Fruit fly (Drosophila melanogaster) whole organism, embryonic: ENCODE measurements around the gene CG13991.
A peak's percentile ranks its signal among the peaks of the same experiment; 100 is the strongest.

Source experiments
- Awh ChIP-seq: fragments of 200-800 bp; sonication (Bioruptor generic); IDR thresholded peaks from 2 replicates; pipeline ENCODE4, ENCODE4 v1.3.6; 2022; ENCODE audit warnings: missing biosample characterization, missing genetic modification characterization
- Blimp-1 ChIP-seq: fragments of 200-800 bp; sonication (Bioruptor generic); optimal IDR thresholded peaks from 3 replicates; lab custom pipeline; 2018; ENCODE audit warnings: missing biosample characterization, missing genetic modification characterization, mild to moderate bottlenecking, moderate library complexity, missing genetic modification reagents
- CG10267 ChIP-seq: fragments of 200-800 bp; sonication (Bioruptor generic); optimal IDR thresholded peaks from 2 replicates; lab custom pipeline; 2018; ENCODE audit warnings: missing biosample characterization, mild to moderate bottlenecking, missing genetic modification characterization, moderate library complexity
- CG10959 ChIP-seq: fragments of 200-800 bp; sonication (Bioruptor generic); IDR thresholded peaks from 2 replicates; pipeline ENCODE4 v1.3.6; 2022; ENCODE audit warnings: missing biosample characterization, missing genetic modification characterization
- CG10979 ChIP-seq: fragments of 200-800 bp; sonication (Bioruptor generic); optimal IDR thresholded peaks from 2 replicates; lab custom pipeline; 2018; ENCODE audit warnings: missing biosample characterization, mild to moderate bottlenecking, missing genetic modification characterization, moderate library complexity
- CG12744 ChIP-seq: fragments of 200-800 bp; sonication (Bioruptor generic); optimal IDR thresholded peaks from 2 replicates; lab custom pipeline; 2016; ENCODE audit warnings: missing biosample characterization, missing genetic modification characterization
- CG12769 ChIP-seq: fragments of 200-800 bp; sonication (Bioruptor generic); optimal IDR thresholded peaks from 2 replicates; lab custom pipeline; 2019; ENCODE audit warnings: missing biosample characterization, mild to moderate bottlenecking, missing genetic modification characterization, moderate library complexity
- CG13287 ChIP-seq: fragments of 200-800 bp; sonication (Bioruptor generic); IDR thresholded peaks from 2 replicates; pipeline ENCODE4 v1.3.6; 2022; ENCODE audit warnings: missing biosample characterization, missing genetic modification characterization; ENCODE audit not compliant: partially characterized antibody
- CG13894 ChIP-seq: fragments of 200-800 bp; sonication (Bioruptor generic); optimal IDR thresholded peaks from 3 replicates; lab custom pipeline; 2018; ENCODE audit warnings: missing biosample characterization, mild to moderate bottlenecking, missing genetic modification characterization, moderate library complexity
- CG14050 ChIP-seq: fragments of 200-800 bp; sonication (Bioruptor generic); IDR thresholded peaks from 3 replicates; pipeline ENCODE4 v1.3.6; 2022; ENCODE audit warnings: missing biosample characterization, missing genetic modification characterization
- CG15269 ChIP-seq: fragments of 200-800 bp; sonication (Bioruptor generic); optimal IDR thresholded peaks from 2 replicates; lab custom pipeline; 2018; ENCODE audit warnings: missing biosample characterization, mild to moderate bottlenecking, missing genetic modification characterization, moderate library complexity
- CG1603 ChIP-seq: fragments of 200-800 bp; sonication (Bioruptor generic); optimal IDR thresholded peaks from 2 replicates; lab custom pipeline; 2019; ENCODE audit warnings: missing biosample characterization, mild to moderate bottlenecking, missing genetic modification characterization, moderate library complexity
- CG17829 ChIP-seq: fragments of 200-800 bp; optimal IDR thresholded peaks from 2 replicates; lab custom pipeline; 2019; ENCODE audit warnings: missing biosample characterization, mild to moderate bottlenecking, missing genetic modification characterization, moderate library complexity
- CG2116 ChIP-seq: fragments of 200-800 bp; sonication (Bioruptor generic); optimal IDR thresholded peaks from 3 replicates; lab custom pipeline; 2018; ENCODE audit warnings: missing biosample characterization, mild to moderate bottlenecking, missing genetic modification characterization
- CG2199 ChIP-seq: fragments of 200-800 bp; sonication (Bioruptor generic); IDR thresholded peaks from 3 replicates; pipeline ENCODE4 v1.3.6; 2022; ENCODE audit warnings: missing biosample characterization, missing genetic modification characterization
- CG2202 ChIP-seq: fragments of 200-800 bp; sonication (Bioruptor generic); optimal IDR thresholded peaks from 2 replicates; lab custom pipeline; 2018; ENCODE audit warnings: missing biosample characterization, mild to moderate bottlenecking, missing genetic modification characterization
- CG31388 ChIP-seq: fragments of 200-800 bp; sonication (Bioruptor generic); optimal IDR thresholded peaks from 2 replicates; lab custom pipeline; 2016; ENCODE audit warnings: missing biosample characterization, missing genetic modification characterization
- CG34224 ChIP-seq: fragments of 200-800 bp; sonication (Bioruptor generic); IDR thresholded peaks from 3 replicates; pipeline ENCODE4 v1.3.6; 2022; ENCODE audit warnings: missing biosample characterization, missing genetic modification characterization; ENCODE audit not compliant: partially characterized antibody
- CG4282 ChIP-seq: fragments of 200-800 bp; sonication (Bioruptor generic); optimal IDR thresholded peaks from 2 replicates; lab custom pipeline; 2016; ENCODE audit warnings: missing biosample characterization, missing genetic modification characterization
- CG6765 ChIP-seq: fragments of 200-800 bp; sonication (Bioruptor generic); optimal IDR thresholded peaks from 3 replicates; lab custom pipeline; 2017; ENCODE audit warnings: missing biosample characterization, mild to moderate bottlenecking, missing genetic modification characterization
- CG7745 ChIP-seq: fragments of 200-800 bp; sonication (Bioruptor generic); optimal IDR thresholded peaks from 2 replicates; lab custom pipeline; 2018; ENCODE audit warnings: missing biosample characterization, mild to moderate bottlenecking, missing genetic modification characterization, moderate library complexity
- E2f1 ChIP-seq: fragments of 200-800 bp; sonication (Bioruptor generic); IDR thresholded peaks from 2 replicates; pipeline ENCODE4 v1.3.6; 2022; ENCODE audit warnings: missing biosample characterization, missing genetic modification characterization
- Ets97D ChIP-seq: fragments of 200-800 bp; sonication (Bioruptor generic); optimal IDR thresholded peaks from 3 replicates; lab custom pipeline; 2016; ENCODE audit warnings: missing biosample characterization, missing genetic modification characterization
- Hr78 ChIP-seq, 2 experiments: fragments of 200-800 bp in 1 of 2; fragments of >200 bp in 1 of 2; sonication (Bioruptor generic) in 1 of 2; optimal IDR thresholded peaks; 2 replicates each; lab custom pipeline; 2017 to 2019; ENCODE audit warnings: missing biosample characterization in 2 of 2, missing genetic modification characterization in 2 of 2, mild to moderate bottlenecking in 1 of 2, moderate library complexity in 1 of 2
- Jarid2 ChIP-seq: fragments of 200-800 bp; sonication (Bioruptor generic); optimal IDR thresholded peaks from 3 replicates; lab custom pipeline; 2017; ENCODE audit warnings: mild to moderate bottlenecking, missing biosample characterization, missing genetic modification reagents, missing genetic modification characterization
- MBD-R2 ChIP-seq: fragments of 200-800 bp; sonication (Bioruptor generic); IDR thresholded peaks from 2 replicates; pipeline ENCODE4 v1.3.6; 2022; ENCODE audit warnings: missing biosample characterization, missing genetic modification characterization
- Med ChIP-seq: fragments of 200-800 bp; sonication (Bioruptor generic); peaks from one replicate; lab custom pipeline; 2016; ENCODE audit warnings: missing biosample characterization, missing genetic modification characterization, mild to moderate bottlenecking, inconsistent platforms, moderate library complexity
- Opbp ChIP-seq: fragments of 200-800 bp; sonication (Bioruptor generic); IDR thresholded peaks from 3 replicates; pipeline ENCODE4 v1.3.6; 2022; ENCODE audit warnings: missing biosample characterization, missing genetic modification characterization; ENCODE audit not compliant: partially characterized antibody
- Pdp1 ChIP-seq, 2 experiments: fragments of 200-800 bp; sonication (Bioruptor generic); optimal IDR thresholded peaks; 3 replicates each; lab custom pipeline; 2016; ENCODE audit warnings: missing biosample characterization in 2 of 2, missing genetic modification characterization in 2 of 2, mild to moderate bottlenecking in 1 of 2, moderate library complexity in 1 of 2
- ara ChIP-seq: fragments of 200-800 bp; sonication (Bioruptor generic); IDR thresholded peaks from 2 replicates; pipeline ENCODE4 v1.3.6; 2022; ENCODE audit warnings: missing biosample characterization, missing genetic modification characterization
- cg ChIP-seq: fragments of 200-800 bp; sonication (Bioruptor generic); optimal IDR thresholded peaks from 3 replicates; lab custom pipeline; 2019; ENCODE audit warnings: missing biosample characterization, mild to moderate bottlenecking, missing genetic modification characterization, moderate library complexity
- chm ChIP-seq: fragments of 200-800 bp; sonication (Bioruptor generic); IDR thresholded peaks from 2 replicates; pipeline ENCODE4 v1.3.6; 2022; ENCODE audit warnings: missing biosample characterization, missing genetic modification characterization
- ci ChIP-seq: fragments of 200-800 bp; sonication (Bioruptor generic); IDR thresholded peaks from 3 replicates; pipeline ENCODE4 v1.3.6; 2022; ENCODE audit warnings: missing biosample characterization, missing genetic modification characterization
- fd64A ChIP-seq: fragments of 200-800 bp; sonication (Bioruptor generic); optimal IDR thresholded peaks from 3 replicates; lab custom pipeline; 2018; ENCODE audit warnings: missing biosample characterization, mild to moderate bottlenecking, missing genetic modification characterization
- gsb-n ChIP-seq: fragments of 200-800 bp; sonication (Bioruptor generic); optimal IDR thresholded peaks from 3 replicates; lab custom pipeline; 2018; ENCODE audit warnings: missing biosample characterization, mild to moderate bottlenecking, missing genetic modification characterization
- hbn ChIP-seq: fragments of 200-800 bp; sonication (Bioruptor generic); IDR thresholded peaks from 2 replicates; pipeline ENCODE4 v1.3.6; 2022; ENCODE audit warnings: missing biosample characterization, missing genetic modification characterization; ENCODE audit not compliant: partially characterized antibody
- insv ChIP-seq, 2 experiments: fragments of 200-800 bp; sonication (Bioruptor generic); optimal IDR thresholded peaks; 3 replicates each; lab custom pipeline; 2016 to 2018; ENCODE audit warnings: missing biosample characterization in 2 of 2, missing genetic modification characterization in 2 of 2
- kay ChIP-seq: fragments of 200-800 bp; sonication (Bioruptor generic); optimal IDR thresholded peaks from 2 replicates; lab custom pipeline; 2016; ENCODE audit warnings: missing biosample characterization, missing genetic modification characterization
- lmd ChIP-seq: fragments of 200-800 bp; sonication (Bioruptor generic); IDR thresholded peaks from 2 replicates; pipeline ENCODE4 v1.3.6; 2022; ENCODE audit warnings: missing biosample characterization, missing genetic modification characterization
- nerfin-1 ChIP-seq: fragments of 200-800 bp; sonication (Bioruptor generic); optimal IDR thresholded peaks from 3 replicates; lab custom pipeline; 2019; ENCODE audit warnings: missing biosample characterization, mild to moderate bottlenecking, missing genetic modification characterization, moderate library complexity
- nom ChIP-seq: fragments of 200-800 bp; sonication (Bioruptor generic); optimal IDR thresholded peaks from 2 replicates; lab custom pipeline; 2017; ENCODE audit warnings: missing biosample characterization, missing genetic modification characterization, mild to moderate bottlenecking, moderate library complexity, missing genetic modification reagents
- scrt ChIP-seq: fragments of 200-800 bp; sonication (Bioruptor generic); optimal IDR thresholded peaks from 2 replicates; lab custom pipeline; 2018; ENCODE audit warnings: missing biosample characterization, mild to moderate bottlenecking, missing genetic modification characterization, moderate library complexity
- sqz ChIP-seq: fragments of 200-800 bp; sonication (Bioruptor generic); optimal IDR thresholded peaks from 3 replicates; lab custom pipeline; 2018; ENCODE audit warnings: missing biosample characterization, mild to moderate bottlenecking, missing genetic modification characterization
- vvl ChIP-seq: fragments of 200-800 bp; sonication (Bioruptor generic); IDR thresholded peaks from 2 replicates; pipeline ENCODE4 v1.3.6; 2022; ENCODE audit warnings: missing biosample characterization, missing genetic modification characterization
- wor ChIP-seq: fragments of 200-800 bp; sonication (Bioruptor generic); IDR thresholded peaks from 2 replicates; pipeline ENCODE4 v1.3.6; 2022; ENCODE audit warnings: missing biosample characterization, missing genetic modification characterization
- z ChIP-seq: fragments of 200-800 bp; sonication (Bioruptor generic); IDR thresholded peaks from 3 replicates; pipeline ENCODE4 v1.3.6; 2022; ENCODE audit warnings: missing biosample characterization, missing genetic modification characterization

Gene CG13991

DNA sequence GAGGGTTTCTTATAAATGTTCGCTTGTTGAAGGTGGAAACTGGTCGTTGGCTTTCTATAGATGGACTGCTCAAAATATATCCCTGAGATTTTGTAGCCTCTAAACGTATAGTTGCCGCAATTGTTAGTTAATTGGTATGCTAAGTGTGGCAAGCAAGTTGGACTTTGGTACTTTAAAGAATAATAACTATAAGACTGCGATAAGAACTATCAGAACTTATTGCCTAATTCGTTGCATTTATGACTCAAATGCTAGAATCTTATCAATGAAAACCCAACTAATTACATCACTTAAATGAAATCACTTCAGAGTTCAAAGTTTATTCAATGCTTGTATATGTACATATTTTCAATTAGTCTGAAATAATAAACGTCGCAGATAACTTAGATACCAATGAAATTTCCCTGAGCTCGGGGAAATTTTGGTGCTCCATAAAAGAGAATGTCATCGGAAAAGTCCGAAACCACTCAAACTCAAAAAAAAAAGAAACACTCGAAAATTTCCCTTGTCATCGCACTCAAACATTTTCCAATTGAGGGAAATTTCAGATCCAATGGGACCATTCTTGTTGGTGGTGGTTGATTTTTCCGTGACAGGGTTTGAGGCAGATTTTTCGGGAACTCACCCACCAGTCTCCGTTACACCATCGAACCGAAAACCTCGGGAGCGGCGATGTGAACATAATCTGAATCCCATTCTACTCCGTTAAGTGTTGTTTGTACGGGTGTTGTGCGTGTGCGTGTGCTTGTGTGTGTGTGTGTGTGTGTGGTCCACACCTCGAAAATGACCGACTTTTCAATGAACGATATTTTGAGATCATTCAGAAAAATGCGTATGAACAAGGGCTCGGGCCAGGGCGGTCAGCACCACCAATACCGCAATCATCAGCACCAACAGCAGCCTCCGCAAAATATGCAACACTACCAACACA, 48.1 kb upstream of the CG13991 start, which contains the start of gene CG45075 (continued):
- TF ChIP-seq Blimp-1 (GFP tag; lab: Kevin White, UChicago) (peak; percentile 20), E2f1 (no peak), CG12769 (no peak), CG31388 (GFP tag; lab: Kevin White, UChicago) (no peak), hbn (GFP tag; lab: Robert Waterston, UW) (no peak), Pdp1 (GFP tag; optimal IDR thresholded peaks at IDR 0.05; lab: Kevin White, UChicago) (peak in 1 of 2 experiments; percentile 37), CG13287 (GFP tag; lab: Robert Waterston, UW) (no peak), CG6765 (GFP tag; lab: Kevin White, UChicago) (peak; percentile 11), CG13894 (peak; percentile 79), ci (GFP tag; lab: Robert Waterston, UW) (peak; percentile 70; the same call in 2 of the 3 replicates), CG2116 (no peak), fd64A (GFP tag; lab: Kevin White, UChicago) (peak; percentile 1), CG34224 (no peak), CG17829 (tag; lab: Kevin White, UChicago) (peak; percentile 23), scrt (GFP tag; lab: Kevin White, UChicago) (peak; percentile 19), nom (GFP tag; lab: Kevin White, UChicago) (no peak), insv (GFP tag; optimal IDR thresholded peaks at IDR 0.05; lab: Kevin White, UChicago) (peak in 1 of 2 experiments; percentile 93), CG10959 (GFP tag; lab: Robert Waterston, UW) (no peak), CG14050 (no peak), Jarid2 (peak; percentile 79), kay (GFP tag; lab: Kevin White, UChicago) (no peak), Ets97D (GFP tag; lab: Kevin White, UChicago) (peak; percentile 6), CG12744 (no peak), lmd (GFP tag; lab: Robert Waterston, UW) (no peak), gsb-n (tag; lab: Kevin White, UChicago) (peak; percentile 36), CG10267 (tag; lab: Kevin White, UChicago) (peak; percentile 10), CG15269 (no peak), CG4282 (GFP tag; lab: Kevin White, UChicago) (no peak), CG7745 (tag; lab: Kevin White, UChicago) (peak; percentile 32), cg (GFP tag; lab: Kevin White, UChicago) (peak; percentile 76), Awh (no peak), Opbp (GFP tag; lab: Robert Waterston, UW) (peak; percentile 18; the same call in 1 of the 3 replicates), sqz (GFP tag; lab: Kevin White, UChicago) (peak; percentile 61), vvl (GFP tag; lab: Robert Waterston, UW) (peak; percentile 64; the same call in 1 of the 2 replicates), wor (no peak), CG1603 (tag; lab: Kevin White, UChicago) (peak; percentile 2), nerfin-1 (tag; lab: Kevin White, UChicago) (peak; percentile 38), CG2202 (tag; lab: Kevin White, UChicago) (peak; percentile 35), chm (GFP tag; lab: Robert Waterston, UW) (peak; percentile 87; the same call in 1 of the 2 replicates), z (GFP tag; lab: Robert Waterston, UW) (peak; percentile 97), Med (peak; percentile 11), ara (GFP tag; lab: Robert Waterston, UW) (peak; percentile 19; the same call in 1 of the 2 replicates), CG2199 (GFP tag; lab: Robert Waterston, UW) (0 out of 3 replicates have a peak, but pooled peaks have one; percentile 11), CG10979 (tag; lab: Kevin White, UChicago) (peak; percentile 26), MBD-R2 (no peak), Hr78 (GFP tag; optimal IDR thresholded peaks at IDR 0.05; lab: Kevin White, UChicago) (peak in 1 of 2 experiments; percentile 69)
